Worm (Caenorhabditis elegans): ENCODE results near the gene pho-7.
A peak's percentile ranks its signal among the peaks of the same experiment; 100 is the strongest.

DNA sequence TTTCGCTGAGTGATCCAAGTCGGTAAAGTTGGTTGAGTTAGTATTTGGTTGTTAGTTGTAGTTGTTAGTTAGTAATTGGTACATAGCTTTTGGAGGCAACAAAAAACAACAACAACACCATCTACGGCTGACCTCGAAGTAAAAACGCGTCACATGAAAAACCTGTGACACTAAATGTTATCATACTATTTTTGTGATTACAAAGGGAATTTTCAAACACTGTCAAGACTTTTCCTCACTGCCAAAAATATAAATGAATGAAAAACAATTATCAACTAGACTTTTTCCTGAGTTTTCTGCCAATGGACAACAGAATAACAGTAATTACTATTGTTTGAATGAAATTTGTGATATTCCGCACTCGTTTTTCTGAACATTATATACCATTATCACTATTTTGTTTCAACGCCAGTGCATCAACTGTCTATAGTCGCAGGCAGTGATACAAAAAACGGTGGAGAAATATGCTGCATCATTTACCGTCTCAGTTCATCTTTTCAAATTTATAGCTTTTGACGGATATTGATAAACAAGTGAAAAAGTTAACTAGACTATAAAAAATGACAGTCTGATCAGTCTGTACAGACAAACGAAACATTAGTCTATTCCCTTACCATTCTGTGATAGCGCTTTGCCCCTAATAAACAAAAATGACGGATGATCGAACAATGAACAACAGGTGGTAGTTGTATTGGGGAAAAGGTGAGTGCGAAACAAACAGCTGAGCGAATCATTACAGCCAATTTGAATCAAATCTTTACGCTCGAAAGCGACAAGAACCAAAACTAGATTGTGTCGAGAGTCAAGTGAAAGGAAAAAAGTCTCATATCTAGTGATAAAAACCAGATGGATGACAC is 26.5 kb downstream of the pho-7 start:
- TF ChIP-seq dmd-6 (GFP tag; IDR thresholded peaks at IDR 0.05): no peak
- TF ChIP-seq ceh-32 (tag; optimal IDR thresholded peaks at IDR 0.05; ENCODE audit: poor library complexity): no peak
- peak; percentile 49 for TF ChIP-seq pqm-1 (tag; optimal IDR thresholded peaks at IDR 0.05)
- TF ChIP-seq hlh-30 (tag; optimal IDR thresholded peaks at IDR 0.05; ENCODE audit: insufficient read depth): peak; percentile 50
- TF ChIP-seq mdl-1 (tag; optimal IDR thresholded peaks at IDR 0.05): no peak
- no peak for TF ChIP-seq nhr-6 (tag; optimal IDR thresholded peaks at IDR 0.05)
- no peak for TF ChIP-seq Y48G9A.11 (GFP tag; IDR thresholded peaks at IDR 0.05)
- no peak for TF ChIP-seq tra-1 (GFP tag; IDR thresholded peaks at IDR 0.05)
- TF ChIP-seq nhr-11 (tag; optimal IDR thresholded peaks at IDR 0.05): no peak
- no peak for TF ChIP-seq zfp-3 (GFP tag; conservative IDR thresholded peaks at IDR 0.05)
- no peak for TF ChIP-seq snpc-4 (tag; optimal IDR thresholded peaks at IDR 0.05)
- no peak for TF ChIP-seq nhr-237 (tag; optimal IDR thresholded peaks at IDR 0.05)

All from whole organism, L4 larva.